Worm (Caenorhabditis elegans): Measurements from ENCODE around the gene W06D11.3.

The W06D11.3 gene

DNA sequence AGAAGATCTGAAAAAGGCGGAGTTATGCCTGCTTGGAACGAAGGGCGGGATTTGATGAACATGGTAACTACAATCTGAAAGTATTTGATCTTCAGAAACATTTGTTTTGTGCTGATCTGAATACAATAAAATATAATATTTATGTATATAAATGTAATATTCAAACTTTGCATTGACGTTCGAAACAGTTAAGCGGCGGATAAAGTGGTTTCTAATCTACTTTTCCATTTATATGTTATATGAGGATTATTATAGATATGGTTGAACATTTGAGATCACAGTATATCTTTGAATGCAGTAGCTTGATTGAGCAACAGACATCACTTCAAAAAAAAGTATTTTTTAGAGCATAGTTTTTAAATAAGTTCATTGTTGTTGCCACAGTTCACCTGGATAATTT is 24.6 kb upstream of the W06D11.3 start, which contains the start of gene H19J13.2:
H19J13.2 (minus strand) TSS at position 101 of the 400 bp plus-strand sequence.
- no peak for TF ChIP-seq mls-2 (tag; optimal IDR thresholded peaks at IDR 0.05)
- no peak for TF ChIP-seq bed-3 (GFP tag; optimal IDR thresholded peaks at IDR 0.05)
- no peak for TF ChIP-seq mab-5 (tag; optimal IDR thresholded peaks at IDR 0.05)
- no peak for TF ChIP-seq zip-8 (tag; optimal IDR thresholded peaks at IDR 0.05)
- TF ChIP-seq tbx-8 (GFP tag; optimal IDR thresholded peaks at IDR 0.05), result no peak
- TF ChIP-seq pha-4 (tag; optimal IDR thresholded peaks at IDR 0.05), result no peak
- TF ChIP-seq mep-1 (tag; optimal IDR thresholded peaks at IDR 0.05), result no peak

DNA sequence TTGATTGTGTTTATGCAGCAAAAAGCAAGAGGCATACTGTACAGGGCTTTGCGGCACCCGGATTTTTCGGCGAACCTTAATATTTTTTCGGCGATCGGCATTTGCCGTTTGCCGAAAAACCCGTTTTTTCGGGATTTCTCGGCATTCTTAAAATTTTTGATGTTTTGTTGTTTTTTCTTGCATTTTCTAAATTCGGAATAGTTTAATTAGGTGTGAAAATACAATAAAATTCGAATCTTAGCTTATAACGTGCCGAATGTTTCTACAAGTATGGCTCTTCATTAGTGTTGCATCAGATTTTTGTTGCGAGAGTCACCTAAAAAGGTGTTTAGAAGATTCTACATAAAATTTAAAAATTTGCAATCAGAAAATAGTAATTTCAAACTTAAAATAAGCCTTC is 22.9 kb upstream of the W06D11.3 start, which contains the start of gene C04B4.6:
C04B4.6 (minus strand) TSS at position 101 of the 400 bp plus-strand sequence.
- TF ChIP-seq ceh-43 (GFP tag; optimal IDR thresholded peaks at IDR 0.05) (no peak), cnd-1 (tag; optimal IDR thresholded peaks at IDR 0.05) (no peak), unc-120 (tag; optimal IDR thresholded peaks at IDR 0.05; ENCODE audit: poor library complexity, severe bottlenecking) (no peak), bed-3 (GFP tag; optimal IDR thresholded peaks at IDR 0.05) (no peak), nhr-2 (tag; optimal IDR thresholded peaks at IDR 0.05) (no peak), pha-4 (tag; optimal IDR thresholded peaks at IDR 0.05) (no peak)

DNA sequence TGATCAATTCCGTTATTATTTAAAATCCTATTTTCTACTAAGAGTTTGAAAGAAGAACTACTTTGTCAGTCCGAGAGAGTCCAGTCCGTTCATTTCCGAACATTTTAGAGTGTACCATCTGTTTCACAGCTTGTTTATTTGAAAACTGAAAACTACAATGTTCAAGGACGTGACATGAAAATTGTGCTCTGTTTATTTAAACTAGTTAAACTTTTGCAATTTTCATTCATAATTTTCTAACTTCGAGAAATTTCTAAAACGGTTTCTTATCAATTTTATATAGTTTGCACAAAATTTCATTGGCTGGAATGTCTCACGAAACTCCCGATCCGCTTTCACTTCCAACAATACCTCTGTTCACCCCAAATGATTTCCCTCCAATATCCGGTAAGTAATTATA is 18.0 kb upstream of the W06D11.3 start, which contains the start of gene C04B4.1:
C04B4.1 (plus strand) TSS at position 301 of the 400 bp plus-strand sequence.
- TF ChIP-seq flh-1 (GFP tag; optimal IDR thresholded peaks at IDR 0.05) (no peak), tbx-8 (GFP tag; optimal IDR thresholded peaks at IDR 0.05) (no peak), ceh-39 (tag; optimal IDR thresholded peaks at IDR 0.05) (no peak), nhr-12 (tag; optimal IDR thresholded peaks at IDR 0.05) (no peak), sem-2 (GFP tag; optimal IDR thresholded peaks at IDR 0.05) (no peak), mab-5 (tag; optimal IDR thresholded peaks at IDR 0.05) (no peak), elt-3 (tag; optimal IDR thresholded peaks at IDR 0.05) (no peak), M03D4.4 (tag; optimal IDR thresholded peaks at IDR 0.05) (no peak)

- TF ChIP-seq bed-3 (GFP tag; optimal IDR thresholded peaks at IDR 0.05) (no peak), unc-62 (GFP tag; optimal IDR thresholded peaks at IDR 0.05) (no peak), M03D4.4 (tag; optimal IDR thresholded peaks at IDR 0.05) (no peak), unc-120 (tag; optimal IDR thresholded peaks at IDR 0.05; ENCODE audit: poor library complexity, severe bottlenecking) (no peak), sptf-1 (tag; optimal IDR thresholded peaks at IDR 0.05) (no peak), sem-2 (GFP tag; optimal IDR thresholded peaks at IDR 0.05) (no peak), blmp-1 (tag; optimal IDR thresholded peaks at IDR 0.05) (no peak), snpc-4 (tag; optimal IDR thresholded peaks at IDR 0.05) (no peak)
These were observed 15.6 kb upstream of the W06D11.3 start, which contains the start of gene C04B4.2 for ce11 chrX:12282911-12283310. TSS of gene C04B4.2 (plus strand) at chrX:12283281.

DNA sequence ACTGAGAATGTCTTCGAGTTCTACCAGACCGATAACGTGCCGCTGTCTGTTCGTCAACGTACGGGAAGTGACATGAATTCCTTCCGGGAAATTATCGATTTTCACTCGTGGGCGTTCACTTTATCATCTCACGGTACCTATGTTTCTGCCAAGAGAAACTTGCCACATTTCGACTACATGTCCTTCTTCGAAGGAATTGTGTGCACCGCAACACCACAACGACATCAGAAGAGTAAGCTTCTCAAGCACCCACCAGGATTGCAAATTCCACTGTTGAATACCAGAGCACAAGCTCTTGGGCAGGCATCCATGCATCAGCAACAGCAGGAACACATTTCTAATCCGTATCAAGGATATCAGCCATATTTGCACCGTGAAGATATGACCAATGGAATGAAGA is 14.3 kb upstream of the W06D11.3 start:
- TF ChIP-seq ham-2 (GFP tag; optimal IDR thresholded peaks at IDR 0.05) (no peak), nhr-76 (tag; optimal IDR thresholded peaks at IDR 0.05) (no peak), ceh-39 (tag; optimal IDR thresholded peaks at IDR 0.05) (no peak), mls-2 (tag; optimal IDR thresholded peaks at IDR 0.05) (no peak), nhr-2 (tag; optimal IDR thresholded peaks at IDR 0.05) (no peak), ceh-43 (GFP tag; optimal IDR thresholded peaks at IDR 0.05) (no peak), hlh-1 (tag; optimal IDR thresholded peaks at IDR 0.05) (no peak)

ce11 chrX:12285496-12285895 is 13.0 kb upstream of the W06D11.3 start, which contains the start of gene lips-2:
TSS of gene lips-2 (plus strand) at chrX:12285796.
- TF ChIP-seq sem-2 (GFP tag; optimal IDR thresholded peaks at IDR 0.05) (no peak), blmp-1 (tag; optimal IDR thresholded peaks at IDR 0.05) (no peak), pha-4 (tag; optimal IDR thresholded peaks at IDR 0.05) (no peak), nhr-28 (tag; optimal IDR thresholded peaks at IDR 0.05) (no peak), ham-2 (GFP tag; optimal IDR thresholded peaks at IDR 0.05) (no peak), lsy-2 (tag; optimal IDR thresholded peaks at IDR 0.05) (no peak), lin-32 (GFP tag; optimal IDR thresholded peaks at IDR 0.05) (no peak), ceh-39 (tag; optimal IDR thresholded peaks at IDR 0.05) (no peak), ceh-43 (GFP tag; optimal IDR thresholded peaks at IDR 0.05) (no peak), nhr-237 (tag; optimal IDR thresholded peaks at IDR 0.05) (no peak), unc-39 (tag; optimal IDR thresholded peaks at IDR 0.05) (no peak), nhr-12 (tag; optimal IDR thresholded peaks at IDR 0.05) (no peak), bed-3 (GFP tag; optimal IDR thresholded peaks at IDR 0.05) (no peak), M03D4.4 (tag; optimal IDR thresholded peaks at IDR 0.05) (no peak), hlh-1 (tag; optimal IDR thresholded peaks at IDR 0.05) (no peak)

Data from whole organism, mixed stage, embryonic.